Worm (Caenorhabditis elegans): ENCODE results near the gene cup-4.

DNA sequence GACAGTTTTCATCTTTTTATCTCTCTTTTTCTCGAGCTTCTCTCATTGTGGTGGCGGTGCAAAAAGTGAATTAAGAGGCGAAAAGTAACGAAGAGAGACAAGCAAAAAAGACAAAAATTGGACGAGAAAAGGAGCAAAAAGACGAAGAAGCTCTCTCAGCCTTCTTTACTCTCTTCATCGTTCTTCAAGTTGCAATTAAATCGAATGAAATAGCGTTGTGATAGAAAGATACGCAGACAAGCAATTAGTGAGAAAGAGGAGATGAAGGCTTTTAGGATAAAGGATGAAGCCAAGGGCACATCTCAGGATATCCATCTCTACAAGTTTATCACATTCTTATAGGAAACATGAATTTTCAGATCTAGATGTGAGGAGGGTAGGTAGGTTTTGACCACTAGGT lies 18.1 kb upstream of the cup-4 start:
- TF ChIP-seq F13C5.2 (tag; optimal IDR thresholded peaks at IDR 0.05): no peak
- TF ChIP-seq tbx-37 (GFP tag; conservative IDR thresholded peaks at IDR 0.05): no peak
- TF ChIP-seq hmbx-1 (tag; optimal IDR thresholded peaks at IDR 0.05): no peak
- no peak for TF ChIP-seq ceh-36 (tag; optimal IDR thresholded peaks at IDR 0.05)
